Fruit fly (Drosophila melanogaster) whole organism, embryonic: ENCODE data around the gene smg.

Experiments used
- BEAF-32 ChIP-seq: fragments of 200-800 bp; sonication (Bioruptor generic); optimal IDR thresholded peaks from 3 replicates; lab custom pipeline; 2017; ENCODE audit warnings: missing biosample characterization, missing genetic modification characterization, mild to moderate bottlenecking, moderate library complexity, missing genetic modification reagents
- CG10543 ChIP-seq: fragments of 200-800 bp; sonication (Bioruptor generic); optimal IDR thresholded peaks from 3 replicates; lab custom pipeline; 2017; ENCODE audit warnings: missing biosample characterization, mild to moderate bottlenecking, missing genetic modification characterization, moderate library complexity
- CG14860 ChIP-seq: fragments of 200-800 bp; sonication (Bioruptor generic); IDR thresholded peaks from 3 replicates; pipeline ENCODE4 v1.3.6; 2022; ENCODE audit warnings: missing biosample characterization, missing genetic modification characterization; ENCODE audit not compliant: partially characterized antibody
- CG1529 ChIP-seq: fragments of 200-800 bp; sonication (Bioruptor generic); optimal IDR thresholded peaks from 3 replicates; lab custom pipeline; 2018; ENCODE audit warnings: missing biosample characterization, missing genetic modification characterization
- CG16779 ChIP-seq: fragments of 200-800 bp; sonication (Bioruptor generic); IDR thresholded peaks from 2 replicates; pipeline ENCODE4 v1.3.6; 2022; ENCODE audit warnings: missing biosample characterization, missing genetic modification characterization
- CG16813 ChIP-seq: fragments of 200-800 bp; sonication (Bioruptor generic); IDR thresholded peaks from 3 replicates; pipeline ENCODE4 v1.3.6; 2022; ENCODE audit warnings: missing biosample characterization, missing genetic modification characterization; ENCODE audit not compliant: partially characterized antibody
- CG16863 ChIP-seq: fragments of 200-800 bp; sonication (Bioruptor generic); optimal IDR thresholded peaks from 3 replicates; lab custom pipeline; 2016; ENCODE audit warnings: missing biosample characterization, missing genetic modification characterization
- CG2116 ChIP-seq: fragments of 200-800 bp; sonication (Bioruptor generic); optimal IDR thresholded peaks from 3 replicates; lab custom pipeline; 2018; ENCODE audit warnings: missing biosample characterization, mild to moderate bottlenecking, missing genetic modification characterization
- CG2712 ChIP-seq: fragments of 200-800 bp; optimal IDR thresholded peaks from 3 replicates; lab custom pipeline; 2019; ENCODE audit warnings: missing biosample characterization, mild to moderate bottlenecking, missing genetic modification characterization, moderate library complexity
- CG3407 ChIP-seq: fragments of 200-800 bp; sonication (Bioruptor generic); optimal IDR thresholded peaks from 2 replicates; lab custom pipeline; 2018; ENCODE audit warnings: missing biosample characterization, mild to moderate bottlenecking, missing genetic modification characterization
- CG34224 ChIP-seq: fragments of 200-800 bp; sonication (Bioruptor generic); IDR thresholded peaks from 3 replicates; pipeline ENCODE4 v1.3.6; 2022; ENCODE audit warnings: missing biosample characterization, missing genetic modification characterization; ENCODE audit not compliant: partially characterized antibody
- CG4282 ChIP-seq: fragments of 200-800 bp; sonication (Bioruptor generic); optimal IDR thresholded peaks from 2 replicates; lab custom pipeline; 2016; ENCODE audit warnings: missing biosample characterization, missing genetic modification characterization
- CG4617 ChIP-seq: fragments of 200-800 bp; sonication (Bioruptor generic); optimal IDR thresholded peaks from 3 replicates; lab custom pipeline; 2016; ENCODE audit warnings: missing biosample characterization, missing genetic modification characterization, borderline replicate concordance
- CG6683 ChIP-seq: fragments of 200-800 bp; sonication (Bioruptor generic); optimal IDR thresholded peaks from 2 replicates; lab custom pipeline; 2017; ENCODE audit warnings: missing biosample characterization, mild to moderate bottlenecking, missing genetic modification characterization, missing genetic modification reagents
- CG8944 ChIP-seq: fragments of 200-800 bp; sonication (Bioruptor generic); optimal IDR thresholded peaks from 3 replicates; lab custom pipeline; 2016; ENCODE audit warnings: missing biosample characterization, missing genetic modification characterization
- Dip3 ChIP-seq: fragments of 200-800 bp; sonication (Bioruptor generic); optimal IDR thresholded peaks from 3 replicates; lab custom pipeline; 2016; ENCODE audit warnings: missing biosample characterization, missing genetic modification characterization
- Dp ChIP-seq: fragments of 200-800 bp; sonication (Bioruptor generic); optimal IDR thresholded peaks from 2 replicates; lab custom pipeline; 2018; ENCODE audit warnings: missing biosample characterization, mild to moderate bottlenecking, missing genetic modification characterization, moderate library complexity
- HHEX ChIP-seq: fragments of 200-800 bp; sonication (Bioruptor generic); optimal IDR thresholded peaks from 3 replicates; lab custom pipeline; 2017; ENCODE audit warnings: missing biosample characterization, mild to moderate bottlenecking, missing genetic modification characterization, missing genetic modification reagents
- HLH3B ChIP-seq: fragments of 200-800 bp; sonication (Bioruptor generic); IDR thresholded peaks from 2 replicates; pipeline ENCODE4 v1.3.6; 2022; ENCODE audit warnings: missing biosample characterization, missing genetic modification characterization
- HLH4C ChIP-seq: fragments of 200-800 bp; sonication (Bioruptor generic); IDR thresholded peaks from 3 replicates; pipeline ENCODE4 v1.3.6; 2022; ENCODE audit warnings: missing biosample characterization, missing genetic modification characterization; ENCODE audit not compliant: partially characterized antibody
- Hey ChIP-seq: fragments of 200-800 bp; sonication (Bioruptor generic); optimal IDR thresholded peaks from 3 replicates; lab custom pipeline; 2018; ENCODE audit warnings: missing biosample characterization, mild to moderate bottlenecking, missing genetic modification characterization
- MBD-R2 ChIP-seq: fragments of 200-800 bp; sonication (Bioruptor generic); IDR thresholded peaks from 2 replicates; pipeline ENCODE4 v1.3.6; 2022; ENCODE audit warnings: missing biosample characterization, missing genetic modification characterization
- Med ChIP-seq: fragments of 200-800 bp; sonication (Bioruptor generic); peaks from one replicate; lab custom pipeline; 2016; ENCODE audit warnings: missing biosample characterization, missing genetic modification characterization, mild to moderate bottlenecking, inconsistent platforms, moderate library complexity
- Spps ChIP-seq: fragments of 200-800 bp; sonication (Bioruptor generic); optimal IDR thresholded peaks from 2 replicates; lab custom pipeline; 2018; ENCODE audit warnings: missing biosample characterization, mild to moderate bottlenecking, missing genetic modification characterization
- Sry-δ ChIP-seq: fragments of 200-800 bp; sonication (Bioruptor generic); optimal IDR thresholded peaks from 2 replicates; lab custom pipeline; 2016; ENCODE audit warnings: missing biosample characterization, missing genetic modification characterization
- Xrp1 ChIP-seq: fragments of 200-800 bp; sonication (Bioruptor generic); IDR thresholded peaks from 2 replicates; pipeline ENCODE4 v1.3.6; 2022; ENCODE audit warnings: missing biosample characterization, missing genetic modification characterization
- amos ChIP-seq: fragments of 200-800 bp; sonication (Bioruptor generic); IDR thresholded peaks from 2 replicates; pipeline ENCODE4 v1.3.6; 2022; ENCODE audit warnings: missing biosample characterization, missing genetic modification characterization; ENCODE audit not compliant: partially characterized antibody
- ato ChIP-seq: fragments of 200-800 bp; sonication (Bioruptor generic); IDR thresholded peaks from 2 replicates; pipeline ENCODE4 v1.3.6; 2022; ENCODE audit warnings: missing biosample characterization, missing genetic modification characterization; ENCODE audit not compliant: partially characterized antibody
- bbx ChIP-seq: fragments of 200-800 bp; sonication (Bioruptor generic); IDR thresholded peaks from 2 replicates; pipeline ENCODE4 v1.3.6; 2022; ENCODE audit warnings: missing biosample characterization, missing genetic modification characterization; ENCODE audit not compliant: partially characterized antibody
- bowl ChIP-seq: fragments of 200-800 bp; sonication (Bioruptor generic); IDR thresholded peaks from 2 replicates; pipeline ENCODE4 v1.3.6; 2022; ENCODE audit warnings: missing biosample characterization, missing genetic modification characterization
- chif ChIP-seq, 2 experiments: fragments of 200-800 bp; sonication (Bioruptor generic); optimal IDR thresholded peaks; 3 replicates each; lab custom pipeline; 2016; ENCODE audit warnings: missing biosample characterization in 2 of 2, missing genetic modification characterization in 2 of 2
- dm ChIP-seq: fragments of 200-800 bp; sonication (Bioruptor generic); optimal IDR thresholded peaks from 3 replicates; lab custom pipeline; 2016; ENCODE audit warnings: missing biosample characterization, missing genetic modification characterization
- hb ChIP-seq: fragments of 200-800 bp; sonication (Bioruptor generic); IDR thresholded peaks from 3 replicates; pipeline ENCODE4 v1.3.6; 2022; ENCODE audit warnings: missing biosample characterization, missing genetic modification characterization; ENCODE audit not compliant: partially characterized antibody
- hbn ChIP-seq: fragments of 200-800 bp; sonication (Bioruptor generic); IDR thresholded peaks from 2 replicates; pipeline ENCODE4 v1.3.6; 2022; ENCODE audit warnings: missing biosample characterization, missing genetic modification characterization; ENCODE audit not compliant: partially characterized antibody
- kni ChIP-seq: fragments of 200-800 bp; sonication (Bioruptor generic); optimal IDR thresholded peaks from 3 replicates; lab custom pipeline; 2017; ENCODE audit warnings: mild to moderate bottlenecking, missing biosample characterization, missing genetic modification reagents, missing genetic modification characterization
- knrl ChIP-seq: fragments of 200-800 bp; sonication (Bioruptor generic); IDR thresholded peaks from 3 replicates; pipeline ENCODE4 v1.3.6; 2022; ENCODE audit warnings: missing biosample characterization, missing genetic modification characterization; ENCODE audit not compliant: partially characterized antibody
- ranshi ChIP-seq: fragments of 200-800 bp; sonication (Bioruptor generic); IDR thresholded peaks from 2 replicates; pipeline ENCODE4 v1.3.6; 2022; ENCODE audit warnings: missing biosample characterization, missing genetic modification characterization
- ro ChIP-seq: fragments of 200-800 bp; sonication (Bioruptor generic); IDR thresholded peaks from 2 replicates; pipeline ENCODE4 v1.3.6; 2022; ENCODE audit warnings: missing biosample characterization, missing genetic modification characterization
- sd ChIP-seq: fragments of 200-800 bp; sonication (Bioruptor generic); optimal IDR thresholded peaks from 3 replicates; lab custom pipeline; 2018; ENCODE audit warnings: missing biosample characterization, mild to moderate bottlenecking, missing genetic modification characterization, moderate library complexity
- sens ChIP-seq: fragments of 200-800 bp; sonication (Bioruptor generic); peaks from one replicate; lab custom pipeline; 2016; ENCODE audit warnings: missing biosample characterization, missing genetic modification characterization
- sima ChIP-seq: fragments of 200-800 bp; sonication (Bioruptor generic); optimal IDR thresholded peaks from 2 replicates; lab custom pipeline; 2016; ENCODE audit warnings: missing biosample characterization, missing genetic modification characterization
- tgo ChIP-seq: fragments of 200-800 bp; sonication (Bioruptor generic); IDR thresholded peaks from 3 replicates; pipeline ENCODE4 v1.3.6; 2022; ENCODE audit warnings: missing biosample characterization, missing genetic modification characterization
- tna ChIP-seq: fragments of 200-800 bp; sonication (Bioruptor generic); IDR thresholded peaks from 2 replicates; pipeline ENCODE4 v1.3.6; 2022; ENCODE audit warnings: missing biosample characterization, missing genetic modification characterization; ENCODE audit not compliant: partially characterized antibody
- unc-4 ChIP-seq: fragments of 200-800 bp; sonication (Bioruptor generic); IDR thresholded peaks from 2 replicates; pipeline ENCODE4 v1.3.6; 2022; ENCODE audit warnings: missing biosample characterization, missing genetic modification characterization; ENCODE audit not compliant: partially characterized antibody
- yki ChIP-seq: fragments of >200 bp; optimal IDR thresholded peaks from 3 replicates; lab custom pipeline; 2018
- zen2 ChIP-seq: fragments of 200-800 bp; sonication (Bioruptor generic); IDR thresholded peaks from 3 replicates; pipeline ENCODE4 v1.3.6; 2022; ENCODE audit warnings: missing biosample characterization, missing genetic modification characterization; ENCODE audit not compliant: partially characterized antibody

The smg gene

DNA sequence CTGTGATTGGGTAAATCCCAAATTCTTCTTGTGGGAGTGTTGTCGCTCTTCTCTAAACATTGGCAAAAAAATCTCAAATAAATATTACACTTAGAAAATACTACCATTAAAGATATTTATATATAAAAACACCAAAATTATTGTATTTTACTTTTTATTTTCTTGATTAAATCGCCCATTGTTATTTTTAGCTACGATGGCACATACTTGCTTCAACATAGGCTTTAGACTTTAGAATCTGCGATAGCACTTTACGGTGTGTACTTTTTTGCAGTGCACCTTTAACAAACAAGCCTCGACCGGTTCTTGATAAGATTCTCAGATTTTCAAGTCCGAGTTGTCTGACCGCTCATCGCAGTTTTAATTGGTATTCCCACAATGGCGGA is 43.1 kb downstream of the smg start, which contains the start of gene GNBP3 (continued):
- TF ChIP-seq Dip3 (GFP tag; lab: Kevin White, UChicago): no peak
- no peak for TF ChIP-seq CG8944 (GFP tag; lab: Kevin White, UChicago)
- TF ChIP-seq ro: no peak
- TF ChIP-seq CG4282 (GFP tag; lab: Kevin White, UChicago): no peak
- peak; percentile 56 for TF ChIP-seq CG10543 (GFP tag; lab: Kevin White, UChicago)

DNA sequence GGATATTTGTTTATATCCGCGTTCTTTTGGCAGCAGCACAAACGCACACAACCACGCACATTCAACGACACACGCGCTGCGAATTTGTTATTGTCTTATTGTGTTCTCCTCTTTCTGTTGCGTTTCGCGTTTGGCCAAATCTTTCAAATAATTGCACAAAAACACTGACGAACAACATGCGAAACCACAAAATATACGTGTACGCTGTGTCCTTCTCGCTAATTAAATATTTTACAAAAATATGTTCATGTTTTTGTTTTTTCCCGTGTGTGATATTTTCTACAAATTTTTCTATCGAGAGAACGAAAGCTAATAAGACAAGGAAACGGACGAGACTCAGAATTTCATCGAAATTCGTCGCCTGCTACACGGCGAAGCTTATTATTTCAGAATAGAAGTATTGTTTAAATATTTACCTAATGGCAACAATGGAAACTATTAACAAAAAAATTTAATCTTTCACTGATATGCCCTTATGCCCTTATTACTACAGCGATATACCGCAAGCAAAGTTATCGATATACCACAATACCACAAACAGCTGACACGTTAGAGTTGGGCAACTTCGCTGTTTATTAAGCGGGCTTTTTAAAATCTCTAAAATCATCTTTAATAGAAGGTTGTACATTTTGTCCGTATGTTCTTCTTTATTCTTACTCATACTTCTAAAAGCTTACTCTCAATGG is 43.7 kb downstream of the smg start, which contains the start of the genes CG43783 and orb2:
CG43783 (minus strand) TSS at position 311 of the 686 bp plus-strand sequence.
orb2 (minus strand) TSS at position 502 of the 686 bp plus-strand sequence.
- peak; percentile 56; the same call in 2 of the 3 replicates for TF ChIP-seq CG14860 (GFP tag; lab: Robert Waterston, UW)
- TF ChIP-seq Dp (GFP tag; lab: Kevin White, UChicago): peak; percentile 85
- peak; percentile 77 for TF ChIP-seq HLH4C (GFP tag; lab: Robert Waterston, UW)
- TF ChIP-seq sens (GFP tag; lab: Kevin White, UChicago): peak; percentile 62
- no peak for TF ChIP-seq Hey (tag; lab: Kevin White, UChicago)
- TF ChIP-seq tna (GFP tag; lab: Robert Waterston, UW): peak; percentile 55; the same call in 1 of the 2 replicates
- TF ChIP-seq BEAF-32: peak; percentile 63
- TF ChIP-seq sima (GFP tag; lab: Kevin White, UChicago): no peak
- no peak for TF ChIP-seq HHEX
- TF ChIP-seq CG2116 (GFP tag; lab: Kevin White, UChicago): peak; percentile 72
- TF ChIP-seq CG1529 (GFP tag; lab: Kevin White, UChicago): no peak
- TF ChIP-seq CG4617: peak; percentile 32
- peak; percentile 71 for TF ChIP-seq Sry-δ (GFP tag; lab: Kevin White, UChicago)
- TF ChIP-seq MBD-R2 (GFP tag; lab: Robert Waterston, UW): no peak
- no peak for TF ChIP-seq HLH3B (GFP tag; lab: Robert Waterston, UW)
- TF ChIP-seq hbn (GFP tag; lab: Robert Waterston, UW): peak; percentile 57
- TF ChIP-seq dm (GFP tag; lab: Kevin White, UChicago): no peak
- TF ChIP-seq CG16813: peak; percentile 38; the same call in 1 of the 3 replicates
- TF ChIP-seq ato (GFP tag; lab: Robert Waterston, UW): peak; percentile 75
- TF ChIP-seq Xrp1: no peak
- peak; percentile 21 for TF ChIP-seq sd (tag; lab: Kevin White, UChicago)
- TF ChIP-seq bbx (GFP tag; lab: Robert Waterston, UW): peak; percentile 63; the same call in 1 of the 2 replicates
- TF ChIP-seq knrl (GFP tag; lab: Robert Waterston, UW): peak; percentile 23; the same call in 2 of the 3 replicates
- TF ChIP-seq CG16863 (GFP tag; lab: Kevin White, UChicago): no peak
- TF ChIP-seq Med (GFP tag; lab: Kevin White, UChicago): peak; percentile 32
- no peak for TF ChIP-seq bowl (GFP tag; lab: Robert Waterston, UW)
- no peak for TF ChIP-seq chif (GFP tag; optimal IDR thresholded peaks at IDR 0.05; lab: Kevin White, UChicago)
- TF ChIP-seq CG16779 (GFP tag; lab: Robert Waterston, UW): no peak
- TF ChIP-seq CG34224 (GFP tag; lab: Robert Waterston, UW): peak; percentile 77
- no peak for TF ChIP-seq kni
- peak; percentile 55; the same call in 2 of the 3 replicates for TF ChIP-seq zen2 (GFP tag; lab: Robert Waterston, UW)
- TF ChIP-seq CG6683 (GFP tag; lab: Kevin White, UChicago): no peak
- TF ChIP-seq tgo (GFP tag; lab: Robert Waterston, UW): no peak
- TF ChIP-seq CG2712 (tag; lab: Kevin White, UChicago): no peak
- peak; percentile 64 for TF ChIP-seq unc-4
- TF ChIP-seq amos: peak; percentile 58; the same call in 1 of the 2 replicates
- no peak for TF ChIP-seq CG3407
- TF ChIP-seq yki (lab: Kevin White, UChicago): no peak
- TF ChIP-seq ranshi: no peak
- TF ChIP-seq Spps: no peak
- TF ChIP-seq hb: peak; percentile 71; the same call in 2 of the 3 replicates
